Fruit fly (Drosophila melanogaster): Measurements from ENCODE around the gene Ir10a.

Gene Ir10a

DNA sequence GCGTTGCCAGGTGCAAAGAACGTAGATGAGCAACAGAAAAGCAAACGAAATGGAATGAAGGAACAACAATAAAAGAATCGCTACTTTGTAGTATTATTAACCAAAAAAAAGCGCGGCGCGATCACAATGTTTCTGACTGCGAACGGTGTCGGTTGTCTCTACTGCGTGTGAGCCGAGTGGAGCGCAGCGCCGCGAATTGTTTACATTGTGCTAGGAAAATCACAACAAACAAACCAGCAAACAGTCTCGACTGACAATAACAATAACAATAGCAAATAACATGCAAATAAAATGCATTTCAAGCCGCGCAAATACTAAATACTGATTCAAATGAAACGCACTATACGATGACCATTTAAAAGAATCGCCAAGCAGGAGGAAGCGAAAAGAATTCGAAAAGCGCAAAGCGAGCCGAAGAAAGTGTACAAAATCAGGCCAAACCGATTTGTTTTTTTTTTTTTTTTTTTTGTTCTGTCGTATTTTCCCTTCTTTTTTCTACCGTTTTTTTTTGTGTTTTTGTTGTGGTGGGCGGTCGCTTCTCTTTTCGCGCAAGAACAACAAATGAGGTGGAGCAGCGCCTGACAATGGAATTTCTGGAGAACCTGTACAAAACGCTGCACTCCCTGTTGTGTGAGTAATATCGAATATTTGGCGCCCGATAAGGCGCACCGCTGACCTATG lies 29.0 kb upstream of the Ir10a start, which contains the start of the genes CG34348 and Kap3 (continued):
- peak; percentile 13 for TF ChIP-seq sqz (GFP tag; optimal IDR thresholded peaks at IDR 0.05)
- TF ChIP-seq Meics (GFP tag; optimal IDR thresholded peaks at IDR 0.05), result no peak
- no peak for TF ChIP-seq CG4707 (GFP tag; optimal IDR thresholded peaks at IDR 0.05)
- 0 out of 2 replicates have a peak, but pooled peaks have one; percentile 25 for TF ChIP-seq Drgx (GFP tag; IDR thresholded peaks at IDR 0.05)
- TF ChIP-seq bsh (GFP tag; optimal IDR thresholded peaks at IDR 0.05), result peak in 1 of 2 experiments; percentile 47
- TF ChIP-seq CG13424 (tag; optimal IDR thresholded peaks at IDR 0.05), result no peak
- TF ChIP-seq CG15601 (tag; optimal IDR thresholded peaks at IDR 0.05), result no peak
- no peak for TF ChIP-seq ase (GFP tag; IDR thresholded peaks at IDR 0.05)
- no peak for TF ChIP-seq Camta (GFP tag; optimal IDR thresholded peaks at IDR 0.05)
- no peak; the same call in 1 of the 2 replicates for TF ChIP-seq CG3847 (GFP tag; IDR thresholded peaks at IDR 0.05)
- TF ChIP-seq Fer1 (GFP tag; optimal IDR thresholded peaks at IDR 0.05), result no peak
- peak; percentile 10 for TF ChIP-seq gfzf (GFP tag; optimal IDR thresholded peaks at IDR 0.05)
- TF ChIP-seq tgo (GFP tag; IDR thresholded peaks at IDR 0.05), result no peak
- TF ChIP-seq Bdp1 (GFP tag; optimal IDR thresholded peaks at IDR 0.05), result no peak
- no peak for TF ChIP-seq CG9876 (GFP tag; optimal IDR thresholded peaks at IDR 0.05)
- no peak for TF ChIP-seq dm (GFP tag; optimal IDR thresholded peaks at IDR 0.05)
- TF ChIP-seq CG4328 (GFP tag; optimal IDR thresholded peaks at IDR 0.05), result no peak
- no peak for TF ChIP-seq Trl (optimal IDR thresholded peaks at IDR 0.05)
- no peak for TF ChIP-seq Trl (GFP tag; optimal IDR thresholded peaks at IDR 0.05)
- no peak for TF ChIP-seq Hr3 (GFP tag; optimal IDR thresholded peaks at IDR 0.05)
- TF ChIP-seq aop (GFP tag; IDR thresholded peaks at IDR 0.05), result no peak
- TF ChIP-seq Jarid2 (GFP tag; optimal IDR thresholded peaks at IDR 0.05), result no peak
- no peak for TF ChIP-seq HLH4C (GFP tag; IDR thresholded peaks at IDR 0.05; ENCODE audit: partially characterized antibody)
- no peak for TF ChIP-seq al (GFP tag; IDR thresholded peaks at IDR 0.05)

DNA sequence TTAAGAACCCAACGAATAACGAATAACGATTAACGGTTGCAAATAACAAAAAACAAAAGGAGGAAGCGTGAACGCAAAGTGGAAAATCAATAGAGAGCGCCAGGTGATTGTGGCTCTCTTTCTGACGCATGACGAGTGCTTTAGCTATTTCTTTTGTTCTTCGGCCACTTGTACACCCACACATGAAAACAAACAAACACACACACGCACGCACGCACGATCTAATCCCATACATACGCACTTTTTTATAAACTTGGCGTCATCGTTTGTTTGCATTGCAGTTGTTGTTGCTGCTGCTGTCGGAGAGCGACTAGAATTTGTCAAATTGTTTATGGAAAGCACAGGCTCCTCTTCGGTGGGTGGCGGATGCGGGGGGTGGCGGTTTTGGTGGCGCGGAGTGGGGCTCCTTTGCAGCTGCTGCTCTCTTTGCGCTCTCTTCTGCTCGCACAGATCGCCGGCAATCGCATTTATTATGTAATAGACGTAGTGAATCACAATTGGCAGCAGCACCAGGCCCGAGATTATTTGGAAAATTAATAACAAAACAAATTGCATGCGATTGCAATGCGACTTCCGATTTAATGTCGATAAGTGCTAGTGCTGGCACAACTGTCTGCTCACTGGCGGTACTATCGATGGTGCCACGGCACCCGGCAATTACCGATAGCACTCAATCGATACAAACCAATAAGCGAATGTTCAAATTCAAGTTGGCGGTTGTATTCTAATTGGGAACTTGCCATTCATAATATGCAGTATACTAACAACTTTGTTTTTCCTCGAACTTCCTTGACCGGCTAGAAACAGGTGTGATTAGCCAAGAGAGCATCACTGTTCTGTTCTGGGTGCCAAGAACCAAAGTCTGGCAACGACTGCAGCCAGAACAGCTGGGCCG lies 28.2 kb upstream of the Ir10a start:
- peak; percentile 93 for TF ChIP-seq Sin3A (optimal IDR thresholded peaks at IDR 0.05)
- TF ChIP-seq CG6683 (GFP tag; optimal IDR thresholded peaks at IDR 0.05), result no peak
- no peak for TF ChIP-seq CG6254 (GFP tag; optimal IDR thresholded peaks at IDR 0.05)
- peak; percentile 58 to 65 for TF ChIP-seq Pdp1 (GFP tag; optimal IDR thresholded peaks at IDR 0.05)
- TF ChIP-seq Atf3 (GFP tag; optimal IDR thresholded peaks at IDR 0.05), result peak; percentile 52
- TF ChIP-seq stwl (tag; optimal IDR thresholded peaks at IDR 0.05), result peak; percentile 54
- peak; percentile 75 for TF ChIP-seq lilli (GFP tag; optimal IDR thresholded peaks at IDR 0.05)
- TF ChIP-seq CG12942 (GFP tag; optimal IDR thresholded peaks at IDR 0.05), result peak; percentile 44
- peak; percentile 91 for TF ChIP-seq Opbp (GFP tag; IDR thresholded peaks at IDR 0.05; ENCODE audit: partially characterized antibody)
- TF ChIP-seq HmgZ (tag; optimal IDR thresholded peaks at IDR 0.05), result peak; percentile 66
- TF ChIP-seq CrebB (tag; optimal IDR thresholded peaks at IDR 0.05), result no peak
- no peak for TF ChIP-seq CG11398 (GFP tag; optimal IDR thresholded peaks at IDR 0.05)
- peak; percentile 42 for TF ChIP-seq CG3163 (GFP tag; optimal IDR thresholded peaks at IDR 0.05)
- TF ChIP-seq chinmo (GFP tag; IDR thresholded peaks at IDR 0.05; ENCODE audit: partially characterized antibody), result peak; percentile 92; the same call in 3 of the 4 replicates
- TF ChIP-seq Gsc (GFP tag; IDR thresholded peaks at IDR 0.05), result no peak
- TF ChIP-seq Nf-YC (tag; optimal IDR thresholded peaks at IDR 0.05), result peak; percentile 8
- TF ChIP-seq Awh (GFP tag; IDR thresholded peaks at IDR 0.05), result no peak
- TF ChIP-seq luna (GFP tag; optimal IDR thresholded peaks at IDR 0.05), result no peak
- no peak for TF ChIP-seq jing (GFP tag; optimal IDR thresholded peaks at IDR 0.05)
- peak; percentile 85 for TF ChIP-seq CG9215 (GFP tag; IDR thresholded peaks at IDR 0.05)
- no peak for TF ChIP-seq CG7987 (GFP tag; optimal IDR thresholded peaks at IDR 0.05)
- no peak for TF ChIP-seq CG6654 (GFP tag; optimal IDR thresholded peaks at IDR 0.05)
- TF ChIP-seq bowl (GFP tag; IDR thresholded peaks at IDR 0.05), result no peak
- TF ChIP-seq CG4730 (GFP tag; IDR thresholded peaks at IDR 0.05), result no peak
- peak; percentile 78 for TF ChIP-seq Doc3 (GFP tag; IDR thresholded peaks at IDR 0.05; ENCODE audit: partially characterized antibody)
